Fruit fly (Drosophila melanogaster): ENCODE measurements around the gene PIG-P.
A peak's percentile ranks its signal among the peaks of the same experiment; 100 is the strongest.

DNA sequence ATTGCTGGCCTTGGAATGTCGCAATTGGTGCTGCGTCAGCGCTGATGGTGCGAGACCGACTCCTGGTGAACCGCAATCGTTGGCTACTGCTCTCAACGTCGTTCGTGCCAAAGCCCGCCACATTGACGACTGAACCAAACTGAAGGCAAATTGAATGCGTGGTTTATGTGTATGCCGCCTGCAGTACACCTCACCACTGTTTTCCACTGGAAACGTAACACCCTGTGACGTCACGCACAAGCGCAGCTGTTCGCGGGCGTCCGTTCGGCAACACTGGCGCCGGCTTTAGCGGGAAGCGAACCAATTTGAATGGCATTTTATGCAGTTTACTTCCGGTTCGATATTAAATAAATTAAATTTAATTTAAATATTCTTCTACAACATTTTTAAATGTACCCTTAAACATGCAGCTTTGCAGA, 2.8 kb downstream of the PIG-P start, which contains the start of gene Cmpk:
- TF ChIP-seq CG6276 (GFP tag; optimal IDR thresholded peaks at IDR 0.05) (no peak), CG1621 (tag; optimal IDR thresholded peaks at IDR 0.05) (peak; percentile 46)
